Worm (Caenorhabditis elegans): ENCODE data around the gene Y49F6A.5.

The Y49F6A.5 gene

DNA sequence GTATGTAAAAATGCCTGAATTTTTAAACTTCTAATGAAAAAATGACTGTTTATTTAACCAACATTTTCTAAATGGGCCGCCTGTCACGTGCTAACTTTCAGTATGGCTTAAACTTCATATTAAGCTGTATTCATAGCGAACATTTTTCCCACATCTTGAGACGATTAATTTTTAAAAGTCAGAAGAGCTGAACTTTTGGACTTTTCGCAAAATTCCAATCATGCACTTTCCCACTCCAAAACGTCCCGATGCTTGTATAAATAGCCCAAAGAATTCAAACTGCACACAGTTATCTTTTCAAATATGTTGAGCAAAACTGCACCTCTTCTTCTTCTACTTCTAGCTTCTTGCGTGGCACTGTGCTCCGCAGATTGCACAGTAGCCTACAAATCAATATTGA is 32.9 kb downstream of the Y49F6A.5 start, which contains the start of gene clec-132:
Gene clec-132, plus strand, starts transcription at position 301 of the 400 bp plus-strand sequence.
- TF ChIP-seq lag-1 (GFP tag; IDR thresholded peaks at IDR 0.05) (no peak), nfyb-1 (GFP tag; IDR thresholded peaks at IDR 0.05) (no peak), madf-6 (GFP tag; IDR thresholded peaks at IDR 0.05) (no peak), lin-35 (GFP tag; optimal IDR thresholded peaks at IDR 0.05) (no peak), nhr-80 (tag; optimal IDR thresholded peaks at IDR 0.05) (no peak), tbp1 (GFP tag; optimal IDR thresholded peaks at IDR 0.05) (no peak), let-607 (tag; optimal IDR thresholded peaks at IDR 0.05) (no peak), ztf-28 (GFP tag; IDR thresholded peaks at IDR 0.05) (no peak), Y95B8A.8 (GFP tag; IDR thresholded peaks at IDR 0.05) (no peak), him-1 (tag; optimal IDR thresholded peaks at IDR 0.05) (no peak), F33H1.4 (GFP tag; IDR thresholded peaks at IDR 0.05) (no peak), K12H6.12 (tag; optimal IDR thresholded peaks at IDR 0.05) (no peak), ztf-26 (tag; optimal IDR thresholded peaks at IDR 0.05) (no peak), Y79H2A.3 (GFP tag; conservative IDR thresholded peaks at IDR 0.05) (no peak), athp-1 (tag; optimal IDR thresholded peaks at IDR 0.05) (no peak), nhr-90 (tag; optimal IDR thresholded peaks at IDR 0.05) (no peak), lin-40 (tag; optimal IDR thresholded peaks at IDR 0.05) (no peak), repo-1 (tag; optimal IDR thresholded peaks at IDR 0.05) (no peak), let-526 (GFP tag; IDR thresholded peaks at IDR 0.05) (no peak), ztf-3 (GFP tag; optimal IDR thresholded peaks at IDR 0.05) (no peak)

- TF ChIP-seq tbp1 (GFP tag; optimal IDR thresholded peaks at IDR 0.05) (no peak), hrde-1 (tag; optimal IDR thresholded peaks at IDR 0.05; ENCODE audit: borderline replicate concordance) (no peak), die-1 (tag; optimal IDR thresholded peaks at IDR 0.05) (no peak)
These were observed 36.4 kb downstream of the Y49F6A.5 start, which contains the start of gene clec-130 for ce11 chrII:3573255-3573654. clec-130 (plus strand) TSS chrII:3573555.

DNA sequence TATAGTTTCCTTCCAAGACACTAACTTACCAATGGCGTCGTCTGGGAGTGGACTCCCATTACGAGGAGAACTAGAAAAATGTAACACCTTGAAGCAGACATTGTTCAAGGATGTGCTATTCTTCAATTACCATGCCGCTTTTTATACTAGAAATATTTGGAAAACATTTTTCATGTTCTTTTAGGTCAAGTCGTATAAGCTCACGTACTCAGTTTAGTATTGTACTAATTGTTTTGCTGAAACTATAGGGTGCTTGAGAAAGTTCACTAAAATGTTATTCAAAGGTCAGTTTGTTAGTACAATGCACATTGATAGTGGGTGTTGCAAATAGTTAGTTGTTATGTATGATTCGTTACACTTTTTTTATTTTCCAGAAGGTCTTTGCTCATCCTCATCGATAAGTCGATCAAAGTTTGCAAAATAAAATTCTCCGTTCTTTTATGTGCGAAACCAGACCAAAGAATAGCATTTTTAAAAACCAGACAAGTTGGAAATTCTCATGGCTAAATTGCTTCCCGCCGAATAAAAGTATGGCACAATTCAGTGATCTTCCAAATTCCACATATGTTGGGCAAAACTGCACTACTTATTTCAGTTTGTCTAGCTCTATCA is 38.6 kb downstream of the Y49F6A.5 start, which contains the start of the genes clec-128 and clec-129:
Gene clec-128, minus strand, starts transcription at position 101 of the 612 bp plus-strand sequence.
Gene clec-129, plus strand, starts transcription at position 562 of the 612 bp plus-strand sequence.
- TF ChIP-seq sdz-38 (tag; optimal IDR thresholded peaks at IDR 0.05): no peak
- TF ChIP-seq zfh-2 (GFP tag; conservative IDR thresholded peaks at IDR 0.05): no peak
- no peak for TF ChIP-seq mes-4 (tag; optimal IDR thresholded peaks at IDR 0.05)
- no peak for TF ChIP-seq B0035.1 (tag; optimal IDR thresholded peaks at IDR 0.05)
- no peak for TF ChIP-seq Y67H2A.10 (GFP tag; conservative IDR thresholded peaks at IDR 0.05)
- TF ChIP-seq ztf-3 (GFP tag; optimal IDR thresholded peaks at IDR 0.05): no peak
- TF ChIP-seq attf-3 (GFP tag; conservative IDR thresholded peaks at IDR 0.05): no peak
- no peak for TF ChIP-seq ceh-79 (tag; optimal IDR thresholded peaks at IDR 0.05)
- no peak for TF ChIP-seq K11D2.4 (GFP tag; IDR thresholded peaks at IDR 0.05)
- TF ChIP-seq Y95B8A.8 (GFP tag; IDR thresholded peaks at IDR 0.05): no peak
- TF ChIP-seq rpc-1 (optimal IDR thresholded peaks at IDR 0.05): no peak
- no peak for TF ChIP-seq rpc-1 (tag; optimal IDR thresholded peaks at IDR 0.05)
- no peak for TF ChIP-seq lir-1 (GFP tag; conservative IDR thresholded peaks at IDR 0.05)

DNA sequence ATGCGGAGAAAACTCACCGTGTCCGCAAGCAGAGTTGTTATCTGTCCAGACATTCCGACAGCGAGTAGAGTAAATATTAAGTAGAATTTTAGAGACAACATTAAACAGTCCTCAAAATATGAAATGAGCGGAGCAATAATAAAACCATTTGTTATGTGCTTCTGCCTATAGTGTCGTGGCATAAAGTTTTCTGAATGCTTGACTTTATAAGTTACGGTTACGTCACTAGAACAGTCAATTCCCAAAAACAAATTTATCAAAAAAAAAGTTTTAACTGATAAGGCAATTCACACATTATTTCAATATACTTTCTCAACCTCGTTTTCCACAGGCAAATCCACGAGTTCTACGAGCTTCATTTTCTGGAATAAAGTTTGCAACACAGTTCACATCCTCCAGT is 40.5 kb downstream of the Y49F6A.5 start, which contains the start of gene clec-127:
Gene clec-127, minus strand, starts transcription at position 101 of the 400 bp plus-strand sequence.
- TF ChIP-seq ztf-22 (GFP tag; optimal IDR thresholded peaks at IDR 0.05) (no peak), F10E7.11 (tag; optimal IDR thresholded peaks at IDR 0.05) (no peak), aptf-3 (GFP tag; IDR thresholded peaks at IDR 0.05) (no peak), ama-1 (optimal IDR thresholded peaks at IDR 0.05) (no peak), ama-1 (GFP tag; optimal IDR thresholded peaks at IDR 0.05) (no peak), ceh-40 (GFP tag; IDR thresholded peaks at IDR 0.05) (no peak), lsy-27 (tag; optimal IDR thresholded peaks at IDR 0.05; ENCODE audit: borderline replicate concordance, insufficient read depth) (no peak), F57C9.4 (tag; optimal IDR thresholded peaks at IDR 0.05) (no peak), bed-2 (GFP tag; IDR thresholded peaks at IDR 0.05) (no peak), F57A8.1 (GFP tag; optimal IDR thresholded peaks at IDR 0.05) (no peak)

Data from whole organism, young adult.